Worm (Caenorhabditis elegans) whole organism, L4/young adult: ENCODE results near the gene C25F9.15.

Source experiments
- W03F9.2 ChIP-seq: fragments of 150-350 bp; optimal IDR thresholded peaks from 2 replicates; lab custom pipeline; 2014; ENCODE audit warnings: missing biosample characterization, missing genetic modification characterization
- dao-5 ChIP-seq: sonication (generic microtip); optimal IDR thresholded peaks from 2 replicates; lab custom pipeline; 2016; ENCODE audit warnings: missing genotype, missing genetic modification characterization, moderate library complexity, missing compliant biosample characterization
- him-1 ChIP-seq: sonication (generic microtip); optimal IDR thresholded peaks from 2 replicates; lab custom pipeline; 2016; ENCODE audit warnings: missing genotype, missing genetic modification reagents, missing genetic modification characterization, missing compliant biosample characterization

ce11 chrV:19445442-19445841 lies 27.5 kb downstream of the C25F9.15 start, which contains the start of gene M04C3.1:
- no peak for TF ChIP-seq W03F9.2
- no peak for TF ChIP-seq him-1 (tag; lab: Kevin White, UChicago)
- no peak for TF ChIP-seq dao-5 (tag; lab: Kevin White, UChicago)
